Fruit fly (Drosophila melanogaster): Measurements from ENCODE around the gene CG4281.
A peak's percentile ranks its signal among the peaks of the same experiment; 100 is the strongest.

Gene CG4281

dm6 chrX:2041312-2041918 lies 23.5 kb downstream of the CG4281 start, which contains the start of gene CG4313 (continued):
- no peak for TF ChIP-seq fkh (GFP tag; optimal IDR thresholded peaks at IDR 0.05)
- TF ChIP-seq CG1621 (tag; optimal IDR thresholded peaks at IDR 0.05) = peak; percentile 42
- peak; percentile 81 for TF ChIP-seq esn (GFP tag; optimal IDR thresholded peaks at IDR 0.05)
- TF ChIP-seq Ets96B (tag; optimal IDR thresholded peaks at IDR 0.05) = peak; percentile 43
- peak; percentile 41 for TF ChIP-seq CG11902 (GFP tag; optimal IDR thresholded peaks at IDR 0.05)
- TF ChIP-seq CG8319 (GFP tag; optimal IDR thresholded peaks at IDR 0.05) = peak; percentile 61
- TF ChIP-seq CG6276 (GFP tag; optimal IDR thresholded peaks at IDR 0.05) = peak; percentile 54
- peak; percentile 76 for TF ChIP-seq Met (GFP tag; optimal IDR thresholded peaks at IDR 0.05)
- TF ChIP-seq pdm3 (GFP tag; optimal IDR thresholded peaks at IDR 0.05) = peak; percentile 76
- peak; percentile 65 for TF ChIP-seq CG32006 (GFP tag; optimal IDR thresholded peaks at IDR 0.05)
- TF ChIP-seq CG4318 (GFP tag; optimal IDR thresholded peaks at IDR 0.05) = peak; percentile 33
- TF ChIP-seq CG11762 (GFP tag; optimal IDR thresholded peaks at IDR 0.05; ENCODE audit: insufficient read depth) = peak; percentile 26
- peak; percentile 3 for TF ChIP-seq dac (GFP tag; optimal IDR thresholded peaks at IDR 0.05)
- no peak; the same call in 2 of the 3 replicates for TF ChIP-seq CG6163 (GFP tag; IDR thresholded peaks at IDR 0.05)
- TF ChIP-seq Ets21C (GFP tag; optimal IDR thresholded peaks at IDR 0.05) = peak; percentile 72
- peak; percentile 70 for TF ChIP-seq CG10631 (GFP tag; optimal IDR thresholded peaks at IDR 0.05)
- TF ChIP-seq dsx (GFP tag; optimal IDR thresholded peaks at IDR 0.05; ENCODE audit: poor library complexity, severe bottlenecking) = peak; percentile 33

dm6 chrX:2037605-2038004 lies 27.3 kb downstream of the CG4281 start:
- no peak for TF ChIP-seq fkh (GFP tag; optimal IDR thresholded peaks at IDR 0.05)
- no peak for TF ChIP-seq cyc (GFP tag; optimal IDR thresholded peaks at IDR 0.05)
- TF ChIP-seq CG4318 (GFP tag; optimal IDR thresholded peaks at IDR 0.05) = no peak
- no peak for TF ChIP-seq Hr38 (GFP tag; optimal IDR thresholded peaks at IDR 0.05)
- no peak for TF ChIP-seq Lpt (GFP tag; optimal IDR thresholded peaks at IDR 0.05)
- no peak for TF ChIP-seq Smox (GFP tag; optimal IDR thresholded peaks at IDR 0.05)

- TF ChIP-seq achi (GFP tag; optimal IDR thresholded peaks at IDR 0.05) (peak; percentile 8), svp (GFP tag) (peak; percentile 68), Lpt (GFP tag; optimal IDR thresholded peaks at IDR 0.05) (peak; percentile 24), fd59A (GFP tag; optimal IDR thresholded peaks at IDR 0.05) (no peak), Blimp-1 (GFP tag; optimal IDR thresholded peaks at IDR 0.05) (peak; percentile 7), dsx (GFP tag; optimal IDR thresholded peaks at IDR 0.05; ENCODE audit: poor library complexity, severe bottlenecking) (no peak), CG32006 (GFP tag; optimal IDR thresholded peaks at IDR 0.05) (peak; percentile 72), CG8319 (GFP tag; optimal IDR thresholded peaks at IDR 0.05) (no peak), acj6 (GFP tag; optimal IDR thresholded peaks at IDR 0.05) (peak; percentile 19), Ets96B (tag; optimal IDR thresholded peaks at IDR 0.05) (no peak), CG1621 (tag; optimal IDR thresholded peaks at IDR 0.05) (no peak), CG3919 (GFP tag; optimal IDR thresholded peaks at IDR 0.05) (peak; percentile 29), topi (GFP tag; optimal IDR thresholded peaks at IDR 0.05) (peak; percentile 40), CG10631 (GFP tag; optimal IDR thresholded peaks at IDR 0.05) (no peak), CG11762 (GFP tag; optimal IDR thresholded peaks at IDR 0.05; ENCODE audit: insufficient read depth) (no peak), Hr38 (GFP tag; optimal IDR thresholded peaks at IDR 0.05) (no peak), CG7368 (GFP tag; optimal IDR thresholded peaks at IDR 0.05) (no peak), Hr4 (GFP tag; optimal IDR thresholded peaks at IDR 0.05) (peak; percentile 59), Eip93F (GFP tag; optimal IDR thresholded peaks at IDR 0.05) (no peak), ss (GFP tag; optimal IDR thresholded peaks at IDR 0.05) (no peak), CG15336 (GFP tag; IDR thresholded peaks at IDR 0.05) (peak; percentile 24; the same call in 1 of the 2 replicates), lz (GFP tag; optimal IDR thresholded peaks at IDR 0.05) (peak; percentile 54), cyc (GFP tag; optimal IDR thresholded peaks at IDR 0.05) (peak; percentile 21), spab (GFP tag; optimal IDR thresholded peaks at IDR 0.05) (no peak), CG4318 (GFP tag; optimal IDR thresholded peaks at IDR 0.05) (peak; percentile 47), Ets21C (GFP tag; optimal IDR thresholded peaks at IDR 0.05) (peak; percentile 14), CG6854 (GFP tag; optimal IDR thresholded peaks at IDR 0.05) (peak; percentile 38), Sox15 (GFP tag; optimal IDR thresholded peaks at IDR 0.05) (no peak), salr (GFP tag; optimal IDR thresholded peaks at IDR 0.05) (no peak), dac (GFP tag; optimal IDR thresholded peaks at IDR 0.05) (no peak), CG6163 (GFP tag; IDR thresholded peaks at IDR 0.05) (no peak), CG10669 (GFP tag; optimal IDR thresholded peaks at IDR 0.05) (no peak), CG9139 (GFP tag; optimal IDR thresholded peaks at IDR 0.05) (no peak), CG6792 (GFP tag; optimal IDR thresholded peaks at IDR 0.05) (no peak), CG31627 (GFP tag; optimal IDR thresholded peaks at IDR 0.05) (peak; percentile 44), pdm3 (GFP tag; optimal IDR thresholded peaks at IDR 0.05) (peak; percentile 23)
Measured at dm6 chrX:2036800-2037488, 28.0 kb downstream of the CG4281 start.
